Fruit fly (Drosophila melanogaster) whole organism, embryonic: ENCODE results near the gene Pdhb.

ENCODE experiments used
- Atf3 ChIP-seq: fragments of 200-800 bp; sonication (Bioruptor generic); optimal IDR thresholded peaks from 3 replicates; lab custom pipeline; 2016; ENCODE audit warnings: missing biosample characterization, missing genetic modification characterization
- CG10462 ChIP-seq: fragments of 200-800 bp; sonication (Bioruptor generic); optimal IDR thresholded peaks from 2 replicates; lab custom pipeline; 2016; ENCODE audit warnings: missing biosample characterization, missing genetic modification characterization
- CG10565 ChIP-seq: fragments of 200-800 bp; sonication (Bioruptor generic); optimal IDR thresholded peaks from 3 replicates; lab custom pipeline; 2016; ENCODE audit warnings: missing biosample characterization, mild to moderate bottlenecking, missing genetic modification characterization
- CG10979 ChIP-seq: fragments of 200-800 bp; sonication (Bioruptor generic); optimal IDR thresholded peaks from 2 replicates; lab custom pipeline; 2018; ENCODE audit warnings: missing biosample characterization, mild to moderate bottlenecking, missing genetic modification characterization, moderate library complexity
- CG12769 ChIP-seq: fragments of 200-800 bp; sonication (Bioruptor generic); optimal IDR thresholded peaks from 2 replicates; lab custom pipeline; 2019; ENCODE audit warnings: missing biosample characterization, mild to moderate bottlenecking, missing genetic modification characterization, moderate library complexity
- CG12942 ChIP-seq: fragments of 200-800 bp; sonication (Bioruptor generic); optimal IDR thresholded peaks from 3 replicates; lab custom pipeline; 2016; ENCODE audit warnings: missing biosample characterization, missing genetic modification characterization
- CG13123 ChIP-seq: fragments of 200-800 bp; sonication (Bioruptor generic); optimal IDR thresholded peaks from 2 replicates; lab custom pipeline; 2016; ENCODE audit warnings: missing biosample characterization, missing genetic modification characterization
- CG13624 ChIP-seq: fragments of 200-800 bp; sonication (Bioruptor generic); optimal IDR thresholded peaks from 2 replicates; lab custom pipeline; 2016; ENCODE audit warnings: missing biosample characterization, missing genetic modification characterization
- CG15011 ChIP-seq: fragments of 200-800 bp; sonication (Bioruptor generic); optimal IDR thresholded peaks from 3 replicates; lab custom pipeline; 2018; ENCODE audit warnings: missing biosample characterization, mild to moderate bottlenecking, missing genetic modification characterization
- CG15073 ChIP-seq: fragments of 200-800 bp; sonication (Bioruptor generic); optimal IDR thresholded peaks from 2 replicates; lab custom pipeline; 2016; ENCODE audit warnings: missing biosample characterization, missing genetic modification characterization
- CG17829 ChIP-seq: fragments of 200-800 bp; optimal IDR thresholded peaks from 2 replicates; lab custom pipeline; 2019; ENCODE audit warnings: missing biosample characterization, mild to moderate bottlenecking, missing genetic modification characterization, moderate library complexity
- CG2875 ChIP-seq: fragments of 200-800 bp; sonication (Bioruptor generic); optimal IDR thresholded peaks from 2 replicates; lab custom pipeline; 2017; ENCODE audit warnings: missing biosample characterization, mild to moderate bottlenecking, missing genetic modification characterization, missing genetic modification reagents
- CG30020 ChIP-seq: fragments of 200-800 bp; optimal IDR thresholded peaks from 2 replicates; lab custom pipeline; 2019; ENCODE audit warnings: missing biosample characterization, mild to moderate bottlenecking, missing genetic modification characterization, moderate library complexity
- CG32767 ChIP-seq: fragments of 200-800 bp; sonication (Bioruptor generic); IDR thresholded peaks from 2 replicates; pipeline ENCODE4 v1.3.6; 2022; ENCODE audit warnings: missing biosample characterization, missing genetic modification characterization
- CG4854 ChIP-seq: fragments of 200-800 bp; sonication (Bioruptor generic); optimal IDR thresholded peaks from 2 replicates; lab custom pipeline; 2016; ENCODE audit warnings: missing biosample characterization, missing genetic modification characterization, inconsistent platforms
- CG7987 ChIP-seq: fragments of 200-800 bp; sonication (Bioruptor generic); optimal IDR thresholded peaks from 2 replicates; lab custom pipeline; 2018; ENCODE audit warnings: missing biosample characterization, mild to moderate bottlenecking, missing genetic modification characterization, moderate library complexity
- CG8089 ChIP-seq: fragments of 200-800 bp; sonication (Bioruptor generic); optimal IDR thresholded peaks from 3 replicates; lab custom pipeline; 2016; ENCODE audit warnings: missing biosample characterization, missing genetic modification characterization
- CG8388 ChIP-seq: fragments of 200-800 bp; sonication (Bioruptor generic); optimal IDR thresholded peaks from 2 replicates; lab custom pipeline; 2019; ENCODE audit warnings: missing biosample characterization, mild to moderate bottlenecking, missing genetic modification characterization, moderate library complexity
- Camta ChIP-seq: fragments of 200-800 bp; sonication (Bioruptor generic); optimal IDR thresholded peaks from 2 replicates; lab custom pipeline; 2016; ENCODE audit warnings: missing biosample characterization, missing genetic modification characterization
- CrebB ChIP-seq: fragments of 200-800 bp; sonication (Bioruptor generic); optimal IDR thresholded peaks from 3 replicates; lab custom pipeline; 2018; ENCODE audit warnings: missing biosample characterization, mild to moderate bottlenecking, missing genetic modification characterization
- D ChIP-seq, 2 experiments: fragments of 200-800 bp in 1 of 2; fragments of >200 bp in 1 of 2; sonication (Bioruptor generic) in 1 of 2; optimal IDR thresholded peaks; 2 replicates in 1 of 2; 3 replicates in 1 of 2; lab custom pipeline; 2017; ENCODE audit warnings: mild to moderate bottlenecking in 1 of 2, missing biosample characterization in 1 of 2, missing genetic modification characterization in 1 of 2, missing genetic modification reagents in 1 of 2
- Doc3 ChIP-seq: fragments of 200-800 bp; sonication (Bioruptor generic); IDR thresholded peaks from 3 replicates; pipeline ENCODE4 v1.3.6; 2022; ENCODE audit warnings: missing biosample characterization, missing genetic modification characterization; ENCODE audit not compliant: partially characterized antibody
- Ets97D ChIP-seq: fragments of 200-800 bp; sonication (Bioruptor generic); optimal IDR thresholded peaks from 3 replicates; lab custom pipeline; 2016; ENCODE audit warnings: missing biosample characterization, missing genetic modification characterization
- Gug ChIP-seq: fragments of 200-800 bp; sonication (Bioruptor generic); IDR thresholded peaks from 4 replicates; pipeline ENCODE4 v1.3.6; 2022; ENCODE audit warnings: missing biosample characterization, missing genetic modification characterization
- HLH54F ChIP-seq: fragments of 200-800 bp; sonication (Bioruptor generic); optimal IDR thresholded peaks from 3 replicates; lab custom pipeline; 2016; ENCODE audit warnings: missing biosample characterization, missing genetic modification characterization
- Hr78 ChIP-seq, 2 experiments: fragments of 200-800 bp in 1 of 2; fragments of >200 bp in 1 of 2; sonication (Bioruptor generic) in 1 of 2; optimal IDR thresholded peaks; 2 replicates each; lab custom pipeline; 2017 to 2019; ENCODE audit warnings: missing biosample characterization in 2 of 2, missing genetic modification characterization in 2 of 2, mild to moderate bottlenecking in 1 of 2, moderate library complexity in 1 of 2
- Lhr ChIP-seq: fragments of 200-800 bp; sonication (Bioruptor generic); optimal IDR thresholded peaks from 3 replicates; lab custom pipeline; 2017; ENCODE audit warnings: mild to moderate bottlenecking, missing biosample characterization, missing genetic modification reagents, missing genetic modification characterization
- Mad ChIP-seq: fragments of 200-800 bp; sonication (Bioruptor generic); optimal IDR thresholded peaks from 2 replicates; lab custom pipeline; 2016; ENCODE audit warnings: missing biosample characterization, missing genetic modification characterization
- NFAT ChIP-seq: fragments of 200-800 bp; sonication (Bioruptor generic); IDR thresholded peaks from 2 replicates; pipeline ENCODE4 v1.3.6; 2022; ENCODE audit warnings: missing biosample characterization, missing genetic modification characterization
- Oaz ChIP-seq: fragments of 200-800 bp; sonication (Bioruptor generic); IDR thresholded peaks from 2 replicates; pipeline ENCODE4 v1.3.6; 2022; ENCODE audit warnings: missing biosample characterization, missing genetic modification characterization
- Oli ChIP-seq: fragments of 200-800 bp; sonication (Bioruptor generic); optimal IDR thresholded peaks from 2 replicates; lab custom pipeline; 2018; ENCODE audit warnings: missing biosample characterization, mild to moderate bottlenecking, missing genetic modification characterization, moderate library complexity
- bowl ChIP-seq: fragments of 200-800 bp; sonication (Bioruptor generic); IDR thresholded peaks from 2 replicates; pipeline ENCODE4 v1.3.6; 2022; ENCODE audit warnings: missing biosample characterization, missing genetic modification characterization
- cato ChIP-seq: fragments of 200-800 bp; sonication (Bioruptor generic); optimal IDR thresholded peaks from 2 replicates; lab custom pipeline; 2016; ENCODE audit warnings: missing biosample characterization, missing genetic modification characterization, borderline replicate concordance
- cg ChIP-seq: fragments of 200-800 bp; sonication (Bioruptor generic); optimal IDR thresholded peaks from 3 replicates; lab custom pipeline; 2019; ENCODE audit warnings: missing biosample characterization, mild to moderate bottlenecking, missing genetic modification characterization, moderate library complexity
- corto ChIP-seq: fragments of 200-800 bp; sonication (Bioruptor generic); optimal IDR thresholded peaks from 2 replicates; lab custom pipeline; 2016; ENCODE audit warnings: missing biosample characterization, mild to moderate bottlenecking, missing genetic modification characterization, moderate library complexity
- dmrt11E ChIP-seq: fragments of 200-800 bp; sonication (Bioruptor generic); optimal IDR thresholded peaks from 3 replicates; lab custom pipeline; 2018; ENCODE audit warnings: missing biosample characterization, mild to moderate bottlenecking, missing genetic modification characterization, moderate library complexity
- eyg ChIP-seq: fragments of 200-800 bp; sonication (Bioruptor generic); optimal IDR thresholded peaks from 3 replicates; lab custom pipeline; 2016; ENCODE audit warnings: missing biosample characterization, missing genetic modification characterization
- gsb ChIP-seq: fragments of 200-800 bp; sonication (Bioruptor generic); IDR thresholded peaks from 2 replicates; pipeline ENCODE4 v1.3.6; 2022; ENCODE audit warnings: missing biosample characterization, missing genetic modification characterization
- p53 ChIP-seq: fragments of 200-800 bp; sonication (Bioruptor generic); optimal IDR thresholded peaks from 2 replicates; lab custom pipeline; 2016; ENCODE audit warnings: missing biosample characterization, missing genetic modification characterization
- pb ChIP-seq: fragments of 200-800 bp; sonication (Bioruptor generic); optimal IDR thresholded peaks from 3 replicates; lab custom pipeline; 2016; ENCODE audit warnings: missing biosample characterization, missing genetic modification characterization
- scrt ChIP-seq: fragments of 200-800 bp; sonication (Bioruptor generic); optimal IDR thresholded peaks from 2 replicates; lab custom pipeline; 2018; ENCODE audit warnings: missing biosample characterization, mild to moderate bottlenecking, missing genetic modification characterization, moderate library complexity
- shn ChIP-seq: fragments of 200-800 bp; sonication (Bioruptor generic); optimal IDR thresholded peaks from 3 replicates; lab custom pipeline; 2016; ENCODE audit warnings: missing biosample characterization, missing genetic modification characterization
- stwl ChIP-seq: fragments of 200-800 bp; sonication (Bioruptor generic); optimal IDR thresholded peaks from 3 replicates; lab custom pipeline; 2018; ENCODE audit warnings: missing biosample characterization, mild to moderate bottlenecking, missing genetic modification characterization, moderate library complexity
- tap ChIP-seq: fragments of 200-800 bp; optimal IDR thresholded peaks from 3 replicates; lab custom pipeline; 2019; ENCODE audit warnings: missing biosample characterization, mild to moderate bottlenecking, missing genetic modification characterization, moderate library complexity
- tio ChIP-seq: fragments of 200-800 bp; sonication (Bioruptor generic); optimal IDR thresholded peaks from 2 replicates; lab custom pipeline; 2017; ENCODE audit warnings: missing biosample characterization, missing genetic modification characterization, inconsistent platforms
- tna ChIP-seq: fragments of 200-800 bp; sonication (Bioruptor generic); IDR thresholded peaks from 2 replicates; pipeline ENCODE4 v1.3.6; 2022; ENCODE audit warnings: missing biosample characterization, missing genetic modification characterization; ENCODE audit not compliant: partially characterized antibody
- trem ChIP-seq: fragments of 200-800 bp; optimal IDR thresholded peaks from 3 replicates; lab custom pipeline; 2019; ENCODE audit warnings: missing biosample characterization, mild to moderate bottlenecking, missing genetic modification characterization, moderate library complexity
- unc-4 ChIP-seq: fragments of 200-800 bp; sonication (Bioruptor generic); IDR thresholded peaks from 2 replicates; pipeline ENCODE4 v1.3.6; 2022; ENCODE audit warnings: missing biosample characterization, missing genetic modification characterization; ENCODE audit not compliant: partially characterized antibody
- vfl ChIP-seq: fragments of 200-800 bp; sonication (Bioruptor generic); optimal IDR thresholded peaks from 2 replicates; lab custom pipeline; 2016; ENCODE audit warnings: missing biosample characterization, missing genetic modification characterization
- zf30C ChIP-seq: fragments of 200-800 bp; sonication (Bioruptor generic); optimal IDR thresholded peaks from 3 replicates; lab custom pipeline; 2018; ENCODE audit warnings: missing biosample characterization, mild to moderate bottlenecking, missing genetic modification characterization

Gene Pdhb

DNA sequence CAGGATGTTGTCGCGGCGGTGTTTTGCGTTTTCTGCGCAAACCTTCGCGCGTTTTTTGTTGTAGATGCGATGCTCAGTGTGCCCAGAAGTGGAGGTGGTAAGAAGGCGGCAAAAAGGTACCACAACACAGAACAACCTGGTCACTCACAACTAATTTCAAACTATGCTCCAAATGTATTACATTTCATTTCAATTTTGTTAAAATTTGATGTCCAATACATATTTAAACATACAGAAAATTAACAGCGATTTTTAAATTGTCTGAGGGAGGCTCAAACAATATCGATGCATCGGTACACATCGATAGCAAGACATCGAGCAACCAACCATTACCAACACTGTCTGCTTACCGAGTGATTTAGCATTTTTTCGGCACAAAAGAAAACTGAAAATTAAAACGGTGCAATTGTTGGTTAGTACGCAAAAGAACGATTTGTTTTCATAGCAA lies 40.4 kb downstream of the Pdhb start, which contains the start of the genes Slbp and Rpn2 (continued):
- TF ChIP-seq p53 = peak; percentile 49
- TF ChIP-seq Gug (GFP tag; lab: Robert Waterston, UW) = peak; percentile 17; the same call in 1 of the 4 replicates
- no peak for TF ChIP-seq zf30C (GFP tag; lab: Kevin White, UChicago)
- peak; percentile 53 for TF ChIP-seq HLH54F (GFP tag; lab: Kevin White, UChicago)
- no peak for TF ChIP-seq CG13123 (GFP tag; lab: Kevin White, UChicago)
- no peak for TF ChIP-seq Oli (tag; lab: Kevin White, UChicago)
- TF ChIP-seq tio = no peak
- no peak for TF ChIP-seq CG15011 (GFP tag; lab: Kevin White, UChicago)
- no peak for TF ChIP-seq CG15073 (GFP tag; lab: Kevin White, UChicago)
- TF ChIP-seq CG8388 = no peak
- TF ChIP-seq bowl = no peak
- TF ChIP-seq Atf3 = no peak
- peak; percentile 91 for TF ChIP-seq trem (tag; lab: Kevin White, UChicago)
- 0 out of 2 replicates have a peak, but pooled peaks have one; percentile 4 for TF ChIP-seq NFAT (GFP tag; lab: Robert Waterston, UW)
- peak; percentile 37 for TF ChIP-seq CG4854 (GFP tag; lab: Kevin White, UChicago)
- 0 out of 2 replicates have a peak, but pooled peaks have one; percentile 9 for TF ChIP-seq CG32767 (GFP tag; lab: Robert Waterston, UW)
- peak; percentile 3 for TF ChIP-seq Camta (GFP tag; lab: Kevin White, UChicago)
- peak; percentile 64 for TF ChIP-seq CG17829 (tag; lab: Kevin White, UChicago)
- peak; percentile 74 for TF ChIP-seq tna
- TF ChIP-seq gsb = no peak
- no peak for TF ChIP-seq Mad (GFP tag; lab: Kevin White, UChicago)
- TF ChIP-seq CG12769 (tag; lab: Kevin White, UChicago) = peak; percentile 58
- TF ChIP-seq CG30020 (tag; lab: Kevin White, UChicago) = peak; percentile 39
- TF ChIP-seq cato (GFP tag; lab: Kevin White, UChicago) = no peak
- peak; percentile 94 for TF ChIP-seq stwl
- no peak for TF ChIP-seq tap (tag; lab: Kevin White, UChicago)
- no peak for TF ChIP-seq CG10565 (GFP tag; lab: Kevin White, UChicago)
- peak; percentile 53 for TF ChIP-seq eyg
- peak; percentile 95 for TF ChIP-seq Doc3
- TF ChIP-seq unc-4 (GFP tag; lab: Robert Waterston, UW) = peak; percentile 97
- TF ChIP-seq CG12942 (GFP tag; lab: Kevin White, UChicago) = peak; percentile 2
- no peak for TF ChIP-seq Hr78 (GFP tag; optimal IDR thresholded peaks at IDR 0.05; lab: Kevin White, UChicago)
- TF ChIP-seq cg (GFP tag; lab: Kevin White, UChicago) = no peak
- TF ChIP-seq CG10979 (tag; lab: Kevin White, UChicago) = peak; percentile 13
- no peak for TF ChIP-seq CG7987 (GFP tag; lab: Kevin White, UChicago)
- TF ChIP-seq pb (GFP tag; lab: Kevin White, UChicago) = no peak
- TF ChIP-seq CrebB (tag; lab: Kevin White, UChicago) = no peak
- peak; percentile 62 for TF ChIP-seq CG13624 (GFP tag; lab: Kevin White, UChicago)
- peak; percentile 41 for TF ChIP-seq Lhr (GFP tag; lab: Kevin White, UChicago)
- no peak for TF ChIP-seq corto
- peak; percentile 9 for TF ChIP-seq dmrt11E (tag; lab: Kevin White, UChicago)
- no peak for TF ChIP-seq CG8089 (GFP tag; lab: Kevin White, UChicago)
- no peak for TF ChIP-seq scrt (GFP tag; lab: Kevin White, UChicago)
- TF ChIP-seq Ets97D = peak; percentile 87
- no peak for TF ChIP-seq Oaz
- TF ChIP-seq D (optimal IDR thresholded peaks at IDR 0.05; lab: Kevin White, UChicago) = no peak
- no peak for TF ChIP-seq D (GFP tag; optimal IDR thresholded peaks at IDR 0.05; lab: Kevin White, UChicago)
- no peak for TF ChIP-seq CG10462 (GFP tag; lab: Kevin White, UChicago)
- peak; percentile 45 for TF ChIP-seq vfl (GFP tag; lab: Kevin White, UChicago)
- no peak for TF ChIP-seq CG2875
- peak; percentile 57 for TF ChIP-seq shn
